Worm (Caenorhabditis elegans) whole organism, L3 larva: ENCODE results near the gene ZK673.6.

Experiments used
- ZK546.5 ChIP-seq: sonication (generic microtip); optimal IDR thresholded peaks from 2 replicates; lab custom pipeline; 2017; ENCODE audit warnings: missing biosample characterization, missing genetic modification characterization
- aly-2 ChIP-seq: fragments of 150-350 bp; optimal IDR thresholded peaks from 2 replicates; lab custom pipeline; 2014; ENCODE audit warnings: missing biosample characterization, missing genetic modification characterization
- ama-1 ChIP-seq: fragments of 150-350 bp; optimal IDR thresholded peaks from 2 replicates; lab custom pipeline; 2018
- ceh-16 ChIP-seq: sonication (generic microtip); optimal IDR thresholded peaks from 2 replicates; lab custom pipeline; 2017; ENCODE audit warnings: missing biosample characterization, missing genetic modification characterization
- ceh-28 ChIP-seq: fragments of 150-350 bp; optimal IDR thresholded peaks from 2 replicates; lab custom pipeline; 2014; ENCODE audit warnings: missing biosample characterization, missing genetic modification reagents, missing genetic modification characterization
- ceh-82 ChIP-seq: fragments of 150-350 bp; optimal IDR thresholded peaks from 2 replicates; lab custom pipeline; 2014; ENCODE audit warnings: missing biosample characterization, missing genetic modification characterization
- ceh-9 ChIP-seq: sonication (generic microtip); optimal IDR thresholded peaks from 2 replicates; lab custom pipeline; 2018; ENCODE audit warnings: missing biosample characterization, missing genetic modification characterization
- daf-12 ChIP-seq: fragments of 150-350 bp; optimal IDR thresholded peaks from 2 replicates; lab custom pipeline; 2014; ENCODE audit warnings: missing biosample characterization, missing genetic modification reagents, missing genetic modification characterization
- egl-5 ChIP-seq: fragments of 150-350 bp; optimal IDR thresholded peaks from 2 replicates; lab custom pipeline; 2017; ENCODE audit warnings: missing biosample characterization, missing genetic modification reagents, missing genetic modification characterization, inconsistent platforms
- elt-2 ChIP-seq: sonication (generic microtip); optimal IDR thresholded peaks from 2 replicates; lab custom pipeline; 2016; ENCODE audit warnings: missing genetic modification reagents, mild to moderate bottlenecking, missing genetic modification characterization, missing compliant biosample characterization
- elt-3 ChIP-seq, 3 experiments: fragments of 150-350 bp in 1 of 3; sonication (generic microtip) in 2 of 3; optimal IDR thresholded peaks; 2 replicates in 2 of 3; 4 replicates in 1 of 3; lab custom pipeline; 2014 to 2017; ENCODE audit warnings: missing biosample characterization in 3 of 3, missing genetic modification characterization in 3 of 3
- fkh-10 ChIP-seq: sonication (generic microtip); optimal IDR thresholded peaks from 2 replicates; lab custom pipeline; 2017; ENCODE audit warnings: missing biosample characterization, missing genetic modification reagents, missing genetic modification characterization
- fkh-2 ChIP-seq: fragments of 150-350 bp; optimal IDR thresholded peaks from 2 replicates; lab custom pipeline; 2014; ENCODE audit warnings: missing biosample characterization, missing genetic modification reagents, missing genetic modification characterization
- fos-1 ChIP-seq: fragments of 150-350 bp; optimal IDR thresholded peaks from 2 replicates; lab custom pipeline; 2014; ENCODE audit warnings: missing biosample characterization, missing genetic modification characterization
- hmg-11 ChIP-seq: sonication (generic microtip); optimal IDR thresholded peaks from 2 replicates; lab custom pipeline; 2016; ENCODE audit warnings: missing genetic modification characterization, missing compliant biosample characterization
- jun-1 ChIP-seq: fragments of 150-350 bp; optimal IDR thresholded peaks from 2 replicates; lab custom pipeline; 2014; ENCODE audit warnings: missing biosample characterization, missing genetic modification reagents, missing genetic modification characterization
- lin-15B ChIP-seq: fragments of 150-350 bp; optimal IDR thresholded peaks from 2 replicates; lab custom pipeline; 2014; ENCODE audit warnings: missing biosample characterization, missing genetic modification characterization
- mdl-1 ChIP-seq: fragments of 150-350 bp; optimal IDR thresholded peaks from 2 replicates; lab custom pipeline; 2014; ENCODE audit warnings: missing biosample characterization, missing genetic modification characterization
- mml-1 ChIP-seq: fragments of 150-350 bp; sonication (generic microtip); optimal IDR thresholded peaks from 3 replicates; lab custom pipeline; 2014; ENCODE audit warnings: missing biosample characterization, missing genetic modification characterization
- nfya-1 ChIP-seq: sonication (generic microtip); optimal IDR thresholded peaks from 2 replicates; lab custom pipeline; 2017; ENCODE audit warnings: missing genetic modification characterization, mild to moderate bottlenecking, missing compliant biosample characterization, antibody characterized with exemption, moderate library complexity; ENCODE audit not compliant: insufficient read depth
- nhr-12 ChIP-seq: fragments of 150-350 bp; optimal IDR thresholded peaks from 2 replicates; lab custom pipeline; 2014; ENCODE audit warnings: missing biosample characterization, missing genetic modification characterization
- nhr-237 ChIP-seq: fragments of 150-350 bp; optimal IDR thresholded peaks from 2 replicates; lab custom pipeline; 2014; ENCODE audit warnings: missing biosample characterization, missing genetic modification characterization
- nhr-28 ChIP-seq: fragments of 150-350 bp; optimal IDR thresholded peaks from 2 replicates; lab custom pipeline; 2014; ENCODE audit warnings: missing biosample characterization, missing genetic modification characterization
- nhr-43 ChIP-seq: sonication (generic microtip); optimal IDR thresholded peaks from 2 replicates; lab custom pipeline; 2016; ENCODE audit warnings: mild to moderate bottlenecking, missing genetic modification characterization, missing compliant biosample characterization; ENCODE audit not compliant: poor library complexity, severe bottlenecking
- nhr-67 ChIP-seq: fragments of 150-350 bp; optimal IDR thresholded peaks from 2 replicates; lab custom pipeline; 2014; ENCODE audit warnings: missing biosample characterization, missing genetic modification characterization
- nhr-76 ChIP-seq: fragments of 150-350 bp; sonication (generic microtip); optimal IDR thresholded peaks from 5 replicates; lab custom pipeline; 2014; ENCODE audit warnings: missing biosample characterization, missing genetic modification characterization
- pha-4 ChIP-seq: fragments of 150-350 bp; optimal IDR thresholded peaks from 2 replicates; lab custom pipeline; 2014; ENCODE audit warnings: missing biosample characterization, missing genetic modification reagents, missing genetic modification characterization
- pqm-1 ChIP-seq: fragments of 150-350 bp; optimal IDR thresholded peaks from 2 replicates; lab custom pipeline; 2017; ENCODE audit warnings: missing biosample characterization, missing genetic modification characterization, inconsistent platforms
- sea-2 ChIP-seq: fragments of 150-350 bp; sonication (generic microtip); optimal IDR thresholded peaks from 4 replicates; lab custom pipeline; 2014; ENCODE audit warnings: missing biosample characterization, missing genetic modification reagents, missing genetic modification characterization
- skn-1 ChIP-seq: fragments of 150-350 bp; optimal IDR thresholded peaks from 2 replicates; lab custom pipeline; 2014; ENCODE audit warnings: missing biosample characterization, missing genetic modification characterization
- snpc-4 ChIP-seq: fragments of 150-350 bp; optimal IDR thresholded peaks from 2 replicates; lab custom pipeline; 2014; ENCODE audit warnings: missing biosample characterization, missing genetic modification characterization
- zag-1 ChIP-seq: fragments of 150-350 bp; optimal IDR thresholded peaks from 2 replicates; lab custom pipeline; 2014; ENCODE audit warnings: missing biosample characterization, missing genetic modification characterization
- ztf-11 ChIP-seq: fragments of 150-350 bp; optimal IDR thresholded peaks from 2 replicates; lab custom pipeline; 2014; ENCODE audit warnings: missing biosample characterization, missing genetic modification characterization
- ztf-4 ChIP-seq: fragments of 150-350 bp; optimal IDR thresholded peaks from 2 replicates; lab custom pipeline; 2014; ENCODE audit warnings: missing biosample characterization, missing genetic modification characterization

The ZK673.6 gene

DNA sequence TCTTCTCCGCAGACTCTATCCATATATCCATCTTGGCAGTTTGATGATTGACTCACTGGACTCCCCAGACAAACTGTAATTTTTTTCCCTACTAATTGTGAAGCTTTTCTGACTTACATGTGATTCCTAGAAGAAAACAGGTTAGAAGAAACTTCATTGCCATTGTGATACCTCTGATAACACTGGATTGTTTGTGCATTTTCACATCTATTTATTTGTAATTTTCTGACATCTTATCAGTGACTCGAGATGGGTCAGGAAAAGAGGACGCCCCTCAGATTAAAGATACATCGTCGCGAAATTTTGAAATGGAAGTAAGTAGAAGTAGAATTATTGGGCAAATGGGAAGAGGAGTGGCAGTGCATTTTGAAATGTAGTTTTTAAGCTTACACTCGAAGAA, 26.2 kb upstream of the ZK673.6 start, which contains the start of gene clec-61:
clec-61 (minus strand) TSS at position 209 of the 400 bp plus-strand sequence.
- TF ChIP-seq ceh-82, result no peak
- no peak for TF ChIP-seq ceh-16 (tag; lab: Kevin White, UChicago)
- TF ChIP-seq daf-12 (tag; lab: Kevin White, UChicago), result no peak
- no peak for TF ChIP-seq jun-1 (tag; lab: Kevin White, UChicago)
- no peak for TF ChIP-seq nhr-67 (tag; lab: Kevin White, UChicago)
- no peak for TF ChIP-seq elt-2 (tag; lab: Kevin White, UChicago)
- TF ChIP-seq fos-1 (tag; lab: Kevin White, UChicago), result no peak
- TF ChIP-seq nhr-12 (tag; lab: Kevin White, UChicago), result no peak
- TF ChIP-seq lin-15B (tag; lab: Kevin White, UChicago), result no peak
- TF ChIP-seq hmg-11, result no peak
- no peak for TF ChIP-seq skn-1 (tag; lab: Kevin White, UChicago)
- no peak for TF ChIP-seq nhr-76 (tag; lab: Kevin White, UChicago)
- TF ChIP-seq mdl-1 (tag; lab: Kevin White, UChicago), result no peak
- no peak for TF ChIP-seq elt-3 (tag; optimal IDR thresholded peaks at IDR 0.05; lab: Kevin White, UChicago)
- TF ChIP-seq fkh-10 (GFP tag; lab: Kevin White, UChicago), result no peak
- no peak for TF ChIP-seq snpc-4
- no peak for TF ChIP-seq nhr-43 (tag; lab: Kevin White, UChicago)
- TF ChIP-seq ztf-11 (tag; lab: Kevin White, UChicago), result no peak
- TF ChIP-seq pha-4 (tag; lab: Kevin White, UChicago), result no peak

ce11 chrII:10486738-10487137, 22.6 kb upstream of the ZK673.6 start, which contains the start of gene ZK666.15:
Gene ZK666.15, plus strand, starts transcription at chrII:10487038.
- TF ChIP-seq nhr-237, result no peak
- TF ChIP-seq ceh-9 (tag; lab: Kevin White, UChicago), result no peak
- no peak for TF ChIP-seq nhr-76 (tag; lab: Kevin White, UChicago)
- TF ChIP-seq elt-2 (tag; lab: Kevin White, UChicago), result no peak
- no peak for TF ChIP-seq hmg-11
- no peak for TF ChIP-seq ZK546.5
- no peak for TF ChIP-seq skn-1 (tag; lab: Kevin White, UChicago)
- no peak for TF ChIP-seq ztf-11 (tag; lab: Kevin White, UChicago)
- no peak for TF ChIP-seq daf-12 (tag; lab: Kevin White, UChicago)
- TF ChIP-seq ceh-16 (tag; lab: Kevin White, UChicago), result no peak
- TF ChIP-seq aly-2, result no peak
- no peak for TF ChIP-seq nhr-67 (tag; lab: Kevin White, UChicago)
- TF ChIP-seq ceh-82, result no peak

DNA sequence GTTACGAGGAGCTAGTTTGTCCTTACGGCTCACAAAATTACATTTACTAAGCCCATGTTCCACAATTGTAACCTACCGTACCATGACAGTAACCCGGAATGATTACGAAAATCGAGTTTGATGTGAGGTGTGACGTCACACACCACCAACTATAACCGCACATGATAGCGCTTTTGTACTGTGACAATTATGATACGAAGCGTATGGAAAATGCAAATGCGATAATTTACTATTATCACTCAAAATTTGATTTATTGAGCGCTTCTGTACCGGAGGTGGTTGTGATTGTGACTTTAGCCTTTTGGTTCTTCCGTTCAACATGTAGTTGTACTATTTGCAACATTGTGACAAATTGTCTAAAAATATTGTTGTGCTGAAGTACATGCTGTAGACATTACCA, 21.5 kb upstream of the ZK673.6 start:
- TF ChIP-seq jun-1 (tag; lab: Kevin White, UChicago) (peak; percentile 70), pqm-1 (tag; lab: Kevin White, UChicago) (peak; percentile 87), ceh-9 (tag; lab: Kevin White, UChicago) (no peak), snpc-4 (no peak), elt-2 (tag; lab: Kevin White, UChicago) (peak; percentile 84)

- TF ChIP-seq sea-2 (GFP tag; lab: Kevin White, UChicago), result no peak
Measured at ce11 chrII:10483860-10484259, 19.7 kb upstream of the ZK673.6 start.

DNA sequence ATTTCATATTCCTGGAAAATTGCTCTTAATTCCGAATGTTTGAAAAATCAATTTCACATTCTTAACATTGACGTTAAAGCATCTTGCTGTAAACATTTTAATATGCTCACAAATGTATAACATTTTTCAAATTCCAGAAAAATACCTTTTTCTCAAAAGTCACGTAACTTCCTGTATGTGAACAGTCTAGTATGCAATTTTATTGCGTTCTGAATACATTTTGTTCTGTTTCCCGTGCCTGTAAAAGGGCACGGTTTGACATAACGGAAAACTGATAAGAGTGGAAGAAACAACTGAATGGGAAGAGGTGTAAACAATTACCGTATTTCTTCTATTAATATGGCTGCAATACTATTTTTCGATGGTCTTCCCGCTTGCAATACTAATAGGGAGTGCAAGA, 18.8 kb upstream of the ZK673.6 start:
- no peak for TF ChIP-seq fkh-2 (tag; lab: Kevin White, UChicago)
- peak; percentile 67 for TF ChIP-seq elt-2 (tag; lab: Kevin White, UChicago)
- TF ChIP-seq pqm-1 (tag; lab: Kevin White, UChicago), result peak; percentile 48
- no peak for TF ChIP-seq nhr-43 (tag; lab: Kevin White, UChicago)
- no peak for TF ChIP-seq mml-1 (tag; lab: Kevin White, UChicago)
- TF ChIP-seq, all 47 proteins: peak for 2

DNA sequence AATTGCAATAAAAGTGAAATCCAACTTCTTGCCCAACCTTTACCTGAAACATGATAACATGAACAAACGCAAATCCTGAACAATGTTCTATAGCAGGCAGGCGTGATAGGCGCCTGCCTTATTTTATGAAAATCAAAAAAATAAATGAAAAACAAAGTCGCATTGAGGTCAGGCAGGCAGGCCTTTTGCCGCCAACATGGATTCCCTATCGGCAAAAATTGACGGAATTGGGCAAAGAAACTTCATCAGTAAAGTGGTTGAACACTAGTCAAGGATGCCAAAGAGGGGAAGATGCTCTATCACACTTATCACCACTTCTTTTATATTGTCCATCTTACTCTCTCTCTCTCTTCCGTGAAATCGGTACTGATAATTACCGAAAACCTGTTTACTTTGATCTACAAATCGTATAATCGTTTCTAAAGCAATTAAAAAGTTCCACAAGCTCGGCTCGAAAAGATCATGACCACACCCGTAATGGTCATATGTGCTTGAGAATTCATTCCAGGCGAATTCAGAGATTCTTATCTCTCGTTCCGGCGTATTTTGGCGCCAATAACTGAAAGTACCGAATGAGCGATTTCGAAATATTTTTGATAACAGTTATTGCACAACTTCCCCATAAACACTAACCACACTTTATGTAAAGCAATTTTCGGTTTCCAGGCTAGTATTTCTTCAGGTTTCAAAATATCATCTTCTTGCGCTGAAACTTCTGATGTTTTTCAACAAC, 17.9 kb upstream of the ZK673.6 start, which contains the start of the genes clec-60 and ZK666.11:
clec-60 (minus strand) TSS at position 51 of the 733 bp plus-strand sequence.
ZK666.11 (plus strand) TSS at position 699 of the 733 bp plus-strand sequence.
- TF ChIP-seq egl-5 (tag; lab: Kevin White, UChicago) (no peak), pha-4 (tag; lab: Kevin White, UChicago) (no peak), pqm-1 (tag; lab: Kevin White, UChicago) (peak; percentile 36), ztf-4 (tag; lab: Kevin White, UChicago) (no peak), ZK546.5 (no peak), elt-2 (tag; lab: Kevin White, UChicago) (peak; percentile 57), zag-1 (tag; lab: Kevin White, UChicago) (no peak), aly-2 (no peak), nhr-28 (no peak), jun-1 (tag; lab: Kevin White, UChicago) (peak; percentile 7), ama-1 (lab: Kevin White, UChicago) (no peak), fkh-10 (GFP tag; lab: Kevin White, UChicago) (no peak), ceh-28 (tag; lab: Kevin White, UChicago) (no peak), nfya-1 (tag; lab: Kevin White, UChicago) (no peak), mdl-1 (tag; lab: Kevin White, UChicago) (no peak), daf-12 (tag; lab: Kevin White, UChicago) (no peak)
